Fruit fly (Drosophila melanogaster): ENCODE measurements around the gene CG4281.

Gene CG4281

dm6 chrX:2071878-2072817 is 7.2 kb upstream of the CG4281 start, which contains the start of gene Rtca (continued):
- TF ChIP-seq eg (GFP tag; IDR thresholded peaks at IDR 0.05) (peak; percentile 90), esn (GFP tag; optimal IDR thresholded peaks at IDR 0.05) (peak; percentile 92), CG11762 (GFP tag; optimal IDR thresholded peaks at IDR 0.05; ENCODE audit: insufficient read depth) (peak; percentile 86), vri (GFP tag; optimal IDR thresholded peaks at IDR 0.05) (peak; percentile 87), CG8632 (GFP tag; optimal IDR thresholded peaks at IDR 0.05) (peak; percentile 86), CG11902 (GFP tag; optimal IDR thresholded peaks at IDR 0.05) (peak; percentile 84), Hr39 (GFP tag; optimal IDR thresholded peaks at IDR 0.05) (peak; percentile 88), Sox102F (GFP tag; optimal IDR thresholded peaks at IDR 0.05) (peak; percentile 91), net (GFP tag; optimal IDR thresholded peaks at IDR 0.05) (peak; percentile 90), CG6276 (GFP tag; optimal IDR thresholded peaks at IDR 0.05) (peak; percentile 87), svp (GFP tag) (peak; percentile 98), CG9139 (GFP tag; optimal IDR thresholded peaks at IDR 0.05) (peak; percentile 82), Gug (GFP tag; IDR thresholded peaks at IDR 0.05) (peak; percentile 78), CG6792 (GFP tag; optimal IDR thresholded peaks at IDR 0.05) (peak; percentile 91), salr (GFP tag; optimal IDR thresholded peaks at IDR 0.05) (peak; percentile 76 to 81), spab (GFP tag; optimal IDR thresholded peaks at IDR 0.05) (peak; percentile 84), dsx (GFP tag; optimal IDR thresholded peaks at IDR 0.05; ENCODE audit: poor library complexity, severe bottlenecking) (peak; percentile 77), CG3032 (tag; optimal IDR thresholded peaks at IDR 0.05) (peak; percentile 86), CG7368 (GFP tag; optimal IDR thresholded peaks at IDR 0.05) (peak; percentile 90), fd85E (GFP tag; optimal IDR thresholded peaks at IDR 0.05) (peak; percentile 89), Eip93F (GFP tag; optimal IDR thresholded peaks at IDR 0.05) (no peak)

- TF ChIP-seq OdsH (GFP tag; optimal IDR thresholded peaks at IDR 0.05) (no peak), net (GFP tag; optimal IDR thresholded peaks at IDR 0.05) (peak; percentile 42), CG11294 (GFP tag; IDR thresholded peaks at IDR 0.05) (no peak), CG6276 (GFP tag; optimal IDR thresholded peaks at IDR 0.05) (peak; percentile 68), esn (GFP tag; optimal IDR thresholded peaks at IDR 0.05) (peak; percentile 12), fkh (GFP tag; optimal IDR thresholded peaks at IDR 0.05) (no peak), Lpt (GFP tag; optimal IDR thresholded peaks at IDR 0.05) (peak; percentile 43), CG31627 (GFP tag; optimal IDR thresholded peaks at IDR 0.05) (peak; percentile 23), fd59A (GFP tag; optimal IDR thresholded peaks at IDR 0.05) (no peak), CG4318 (GFP tag; optimal IDR thresholded peaks at IDR 0.05) (no peak), CG32006 (GFP tag; optimal IDR thresholded peaks at IDR 0.05) (peak; percentile 74), Hr39 (GFP tag; optimal IDR thresholded peaks at IDR 0.05) (peak; percentile 43), dsx (GFP tag; optimal IDR thresholded peaks at IDR 0.05; ENCODE audit: poor library complexity, severe bottlenecking) (no peak), CG34406 (GFP tag; optimal IDR thresholded peaks at IDR 0.05) (no peak), Eip78C (GFP tag) (peak; percentile 67), CG15336 (GFP tag; IDR thresholded peaks at IDR 0.05) (peak; percentile 73), Hr4 (GFP tag; optimal IDR thresholded peaks at IDR 0.05) (no peak), pdm3 (GFP tag; optimal IDR thresholded peaks at IDR 0.05) (peak; percentile 34), CG1621 (tag; optimal IDR thresholded peaks at IDR 0.05) (no peak), Met (GFP tag; optimal IDR thresholded peaks at IDR 0.05) (no peak), salr (GFP tag; optimal IDR thresholded peaks at IDR 0.05) (no peak), vri (GFP tag; optimal IDR thresholded peaks at IDR 0.05) (no peak), cyc (GFP tag; optimal IDR thresholded peaks at IDR 0.05) (peak; percentile 52), Gug (GFP tag; IDR thresholded peaks at IDR 0.05) (peak; percentile 62), CG16779 (tag; optimal IDR thresholded peaks at IDR 0.05) (no peak), CG9139 (GFP tag; optimal IDR thresholded peaks at IDR 0.05) (peak; percentile 20), Ets96B (tag; optimal IDR thresholded peaks at IDR 0.05) (peak; percentile 22), CG8119 (GFP tag; IDR thresholded peaks at IDR 0.05) (peak; percentile 57; the same call in 2 of the 3 replicates), achi (GFP tag; optimal IDR thresholded peaks at IDR 0.05) (peak; percentile 35), Sox102F (GFP tag; optimal IDR thresholded peaks at IDR 0.05) (no peak), CG11902 (GFP tag; optimal IDR thresholded peaks at IDR 0.05) (no peak), Hr38 (GFP tag; optimal IDR thresholded peaks at IDR 0.05) (no peak), CG10631 (GFP tag; optimal IDR thresholded peaks at IDR 0.05) (peak; percentile 43), CG8632 (GFP tag; optimal IDR thresholded peaks at IDR 0.05) (no peak), CG6854 (GFP tag; optimal IDR thresholded peaks at IDR 0.05) (no peak), fd85E (GFP tag; optimal IDR thresholded peaks at IDR 0.05) (no peak), CG7368 (GFP tag; optimal IDR thresholded peaks at IDR 0.05) (peak; percentile 50), CG6792 (GFP tag; optimal IDR thresholded peaks at IDR 0.05) (no peak), Sox15 (GFP tag; optimal IDR thresholded peaks at IDR 0.05) (no peak), Eip75B (GFP tag; optimal IDR thresholded peaks at IDR 0.05) (peak; percentile 47)
Observed at dm6 chrX:2070708-2071063, 5.7 kb upstream of the CG4281 start.
